Worm (Caenorhabditis elegans) whole organism, young adult: ENCODE data around the gene his-62.
A peak's percentile ranks its signal among the peaks of the same experiment; 100 is the strongest.

ENCODE experiments used
- B0019.2 ChIP-seq: fragments of 200-800 bp; sonication (Bioruptor generic); conservative IDR thresholded peaks from 2 replicates; pipeline ENCODE4 v1.3.6; 2022; ENCODE audit warnings: missing genetic modification reagents, missing genetic modification characterization, missing compliant biosample characterization
- B0261.1 ChIP-seq: sonication (generic microtip); optimal IDR thresholded peaks from 2 replicates; lab custom pipeline; 2016; ENCODE audit warnings: mild to moderate bottlenecking, missing genetic modification characterization, moderate library complexity, missing compliant biosample characterization
- B0336.3 ChIP-seq: fragments of 200-800 bp; sonication (Bioruptor generic); IDR thresholded peaks from 2 replicates; pipeline ENCODE4 v1.3.6; 2022; ENCODE audit warnings: missing genetic modification characterization, missing compliant biosample characterization
- F10E7.11 ChIP-seq: sonication (generic microtip); optimal IDR thresholded peaks from 2 replicates; lab custom pipeline; 2017; ENCODE audit warnings: mild to moderate bottlenecking, missing genetic modification characterization, moderate library complexity, missing compliant biosample characterization
- F22D6.2 ChIP-seq: sonication (generic microtip); optimal IDR thresholded peaks from 2 replicates; lab custom pipeline; 2016; ENCODE audit warnings: mild to moderate bottlenecking, missing genetic modification characterization, missing compliant biosample characterization
- F55B11.4 ChIP-seq: sonication (generic microtip); optimal IDR thresholded peaks from 2 replicates; lab custom pipeline; 2016; ENCODE audit warnings: missing compliant biosample characterization, missing genetic modification characterization, borderline replicate concordance; ENCODE audit not compliant: insufficient read depth
- F57A8.1 ChIP-seq: fragments of 200-800 bp; sonication (Bioruptor generic); optimal IDR thresholded peaks from 2 replicates; lab custom pipeline; 2018; ENCODE audit warnings: mild to moderate bottlenecking, missing genetic modification characterization, moderate library complexity, missing compliant biosample characterization
- Y53G8AR.9 ChIP-seq: fragments of 200-800 bp; sonication (Bioruptor generic); conservative IDR thresholded peaks from 2 replicates; pipeline ENCODE4 v1.3.6; 2022; ENCODE audit warnings: missing genetic modification reagents, missing genetic modification characterization, missing compliant biosample characterization
- Y56A3A.18 ChIP-seq: fragments of 200-800 bp; sonication (Bioruptor generic); IDR thresholded peaks from 2 replicates; pipeline ENCODE4 v1.3.6; 2022; ENCODE audit warnings: missing genetic modification reagents, missing genetic modification characterization, missing compliant biosample characterization
- Y79H2A.3 ChIP-seq: fragments of 200-800 bp; sonication (Bioruptor generic); conservative IDR thresholded peaks from 2 replicates; pipeline ENCODE4 v1.3.6; 2022; ENCODE audit warnings: missing genetic modification reagents, missing genetic modification characterization, missing compliant biosample characterization
- akir-1 ChIP-seq: fragments of 200-800 bp; sonication (Bioruptor generic); optimal IDR thresholded peaks from 2 replicates; lab custom pipeline; 2018; ENCODE audit warnings: mild to moderate bottlenecking, missing genetic modification characterization, moderate library complexity, missing compliant biosample characterization
- aptf-3 ChIP-seq: fragments of 200-800 bp; sonication (Bioruptor generic); IDR thresholded peaks from 2 replicates; pipeline ENCODE4 v1.3.6; 2022; ENCODE audit warnings: missing genetic modification characterization, missing compliant biosample characterization
- athp-1 ChIP-seq: sonication (generic microtip); optimal IDR thresholded peaks from 2 replicates; lab custom pipeline; 2017; ENCODE audit warnings: mild to moderate bottlenecking, missing genetic modification characterization, missing compliant biosample characterization
- attf-5 ChIP-seq: fragments of 200-800 bp; sonication (Bioruptor generic); optimal IDR thresholded peaks from 2 replicates; lab custom pipeline; 2018; ENCODE audit warnings: mild to moderate bottlenecking, missing genetic modification characterization, missing compliant biosample characterization
- bed-1 ChIP-seq: fragments of 200-800 bp; sonication (Bioruptor generic); IDR thresholded peaks from 2 replicates; pipeline ENCODE4 v1.3.6; 2022; ENCODE audit warnings: missing genetic modification reagents, missing genetic modification characterization, missing compliant biosample characterization
- cebp-2 ChIP-seq: fragments of 200-800 bp; sonication (Bioruptor generic); IDR thresholded peaks from 2 replicates; pipeline ENCODE4 v1.3.6; 2022; ENCODE audit warnings: missing genetic modification characterization, missing compliant biosample characterization
- ceh-40 ChIP-seq: fragments of 200-800 bp; sonication (Bioruptor generic); IDR thresholded peaks from 2 replicates; pipeline ENCODE4 v1.3.6; 2022; ENCODE audit warnings: missing genetic modification characterization, missing compliant biosample characterization
- ceh-58 ChIP-seq: fragments of 200-800 bp; sonication (Bioruptor generic); IDR thresholded peaks from 2 replicates; pipeline ENCODE4 v1.3.6; 2022; ENCODE audit warnings: missing genetic modification characterization, missing compliant biosample characterization
- ceh-79 ChIP-seq: sonication (generic microtip); optimal IDR thresholded peaks from 2 replicates; lab custom pipeline; 2017; ENCODE audit warnings: mild to moderate bottlenecking, missing genetic modification characterization, missing compliant biosample characterization
- dox-1 ChIP-seq: fragments of 200-800 bp; sonication (Bioruptor generic); IDR thresholded peaks from 2 replicates; pipeline ENCODE4 v1.3.6; 2022; ENCODE audit warnings: missing genetic modification reagents, missing genetic modification characterization, missing compliant biosample characterization
- egl-18 ChIP-seq: fragments of 200-800 bp; sonication (Bioruptor generic); IDR thresholded peaks from 2 replicates; pipeline ENCODE4 v1.3.6; 2022; ENCODE audit warnings: missing genetic modification reagents, missing genetic modification characterization, missing compliant biosample characterization
- ekl-4 ChIP-seq: fragments of 200-800 bp; sonication (Bioruptor generic); IDR thresholded peaks from 2 replicates; pipeline ENCODE4 v1.3.6; 2022; ENCODE audit warnings: missing genetic modification reagents, missing genetic modification characterization, missing compliant biosample characterization
- fkh-3 ChIP-seq: sonication (generic microtip); optimal IDR thresholded peaks from 2 replicates; lab custom pipeline; 2016; ENCODE audit warnings: mild to moderate bottlenecking, missing genetic modification characterization, missing compliant biosample characterization
- hmg-20 ChIP-seq: fragments of 200-800 bp; sonication (Bioruptor generic); IDR thresholded peaks from 2 replicates; pipeline ENCODE4 v1.3.6; 2022; ENCODE audit warnings: missing genetic modification reagents, missing genetic modification characterization, missing compliant biosample characterization
- hrde-1 ChIP-seq: sonication (generic microtip); optimal IDR thresholded peaks from 2 replicates; lab custom pipeline; 2016; ENCODE audit warnings: missing genetic modification characterization, mild to moderate bottlenecking, missing compliant biosample characterization, moderate library complexity, missing genotype, missing genetic modification reagents, borderline replicate concordance
- hsf-1 ChIP-seq: fragments of 200-800 bp; sonication (Bioruptor generic); IDR thresholded peaks from 2 replicates; pipeline ENCODE4 v1.3.6; 2022; ENCODE audit warnings: missing genetic modification reagents, missing genetic modification characterization, missing compliant biosample characterization
- let-607 ChIP-seq, 2 experiments: fragments of 200-800 bp in 1 of 2; sonication (Bioruptor generic) in 1 of 2; sonication (generic microtip) in 1 of 2; optimal IDR thresholded peaks; 2 replicates each; lab custom pipeline; 2016 to 2018; ENCODE audit warnings: mild to moderate bottlenecking in 2 of 2, missing compliant biosample characterization in 2 of 2, missing genetic modification characterization in 2 of 2, moderate library complexity in 2 of 2, missing genotype in 1 of 2
- lin-26 ChIP-seq: fragments of 200-800 bp; sonication (Bioruptor generic); IDR thresholded peaks from 2 replicates; pipeline ENCODE4 v1.3.6; 2022; ENCODE audit warnings: missing genetic modification reagents, missing genetic modification characterization, missing compliant biosample characterization
- lir-1 ChIP-seq: fragments of 200-800 bp; sonication (Bioruptor generic); conservative IDR thresholded peaks from 2 replicates; pipeline ENCODE4 v1.3.6; 2022; ENCODE audit warnings: missing genetic modification reagents, missing genetic modification characterization, missing compliant biosample characterization
- mcd-1 ChIP-seq: fragments of 200-800 bp; sonication (Bioruptor generic); IDR thresholded peaks from 2 replicates; pipeline ENCODE4 v1.3.6; 2022; ENCODE audit warnings: missing genetic modification reagents, missing genetic modification characterization, missing compliant biosample characterization
- nfya-2 ChIP-seq: fragments of 200-800 bp; sonication (Bioruptor generic); IDR thresholded peaks from 2 replicates; pipeline ENCODE4 v1.3.6; 2022; ENCODE audit warnings: missing genetic modification reagents, missing genetic modification characterization, missing compliant biosample characterization
- nfyb-1 ChIP-seq: fragments of 200-800 bp; sonication (Bioruptor generic); IDR thresholded peaks from 2 replicates; pipeline ENCODE4 v1.3.6; 2022; ENCODE audit warnings: missing genetic modification reagents, missing genetic modification characterization, missing compliant biosample characterization
- nhr-80 ChIP-seq: sonication (generic microtip); optimal IDR thresholded peaks from 2 replicates; lab custom pipeline; 2016; ENCODE audit warnings: missing genetic modification characterization, missing compliant biosample characterization
- nhr-90 ChIP-seq: sonication (generic microtip); optimal IDR thresholded peaks from 2 replicates; lab custom pipeline; 2016; ENCODE audit warnings: missing genotype, mild to moderate bottlenecking, missing genetic modification characterization, missing compliant biosample characterization
- pha-4 ChIP-seq: fragments of 150-350 bp; sonication (generic microtip); optimal IDR thresholded peaks from 2 replicates; lab custom pipeline; 2014; ENCODE audit warnings: missing biosample characterization, missing genetic modification reagents, missing genetic modification characterization
- repo-1 ChIP-seq: sonication (generic microtip); optimal IDR thresholded peaks from 2 replicates; lab custom pipeline; 2017; ENCODE audit warnings: mild to moderate bottlenecking, missing genetic modification characterization, missing compliant biosample characterization
- snpc-1.1 ChIP-seq: sonication (generic microtip); optimal IDR thresholded peaks from 2 replicates; lab custom pipeline; 2017; ENCODE audit warnings: missing genetic modification characterization, mild to moderate bottlenecking, missing compliant biosample characterization, antibody characterized with exemption, moderate library complexity, missing genotype, missing genetic modification reagents; ENCODE audit not compliant: insufficient read depth
- tbp1 ChIP-seq: fragments of 200-800 bp; sonication (Bioruptor generic); optimal IDR thresholded peaks from 2 replicates; lab custom pipeline; 2018; ENCODE audit warnings: mild to moderate bottlenecking, missing genetic modification characterization, missing compliant biosample characterization
- tlf-1 ChIP-seq: fragments of 200-800 bp; sonication (Bioruptor generic); optimal IDR thresholded peaks from 2 replicates; lab custom pipeline; 2018; ENCODE audit warnings: mild to moderate bottlenecking, missing genetic modification characterization, missing compliant biosample characterization
- ztf-18 ChIP-seq: sonication (generic microtip); optimal IDR thresholded peaks from 2 replicates; lab custom pipeline; 2016; ENCODE audit warnings: missing genotype, mild to moderate bottlenecking, missing genetic modification characterization, missing compliant biosample characterization

Gene his-62

ce11 chrIV:7456225-7456624 is 30.1 kb upstream of the his-62 start, which contains the start of gene F13B6.1:
Gene F13B6.1, plus strand, starts transcription at chrIV:7456525.
- TF ChIP-seq B0261.1 (tag; lab: Kevin White, UChicago) (no peak), F22D6.2 (no peak), nfyb-1 (GFP tag; lab: Robert Waterston, UW) (no peak), cebp-2 (GFP tag; lab: Robert Waterston, UW) (no peak), hrde-1 (tag; lab: Kevin White, UChicago) (no peak), ceh-58 (GFP tag; lab: Robert Waterston, UW) (no peak)
- TF ChIP-seq, all 124 proteins: peak for 0

- TF ChIP-seq hsf-1 (GFP tag; lab: Robert Waterston, UW) (no peak), nfyb-1 (GFP tag; lab: Robert Waterston, UW) (no peak), F22D6.2 (no peak), Y53G8AR.9 (no peak), F57A8.1 (GFP tag; lab: Kevin White, UChicago) (no peak), athp-1 (tag; lab: Kevin White, UChicago) (no peak), tlf-1 (no peak), Y56A3A.18 (GFP tag; lab: Robert Waterston, UW) (no peak), nhr-90 (no peak), B0019.2 (no peak), lir-1 (no peak), aptf-3 (GFP tag; lab: Robert Waterston, UW) (no peak), akir-1 (GFP tag; lab: Kevin White, UChicago) (no peak), F10E7.11 (tag; lab: Kevin White, UChicago) (no peak), lin-26 (GFP tag; lab: Robert Waterston, UW) (no peak)
Measured at ce11 chrIV:7460225-7460624, 26.1 kb upstream of the his-62 start, which contains the start of gene F13B6.2. Gene F13B6.2, minus strand, starts transcription at chrIV:7460325.

DNA sequence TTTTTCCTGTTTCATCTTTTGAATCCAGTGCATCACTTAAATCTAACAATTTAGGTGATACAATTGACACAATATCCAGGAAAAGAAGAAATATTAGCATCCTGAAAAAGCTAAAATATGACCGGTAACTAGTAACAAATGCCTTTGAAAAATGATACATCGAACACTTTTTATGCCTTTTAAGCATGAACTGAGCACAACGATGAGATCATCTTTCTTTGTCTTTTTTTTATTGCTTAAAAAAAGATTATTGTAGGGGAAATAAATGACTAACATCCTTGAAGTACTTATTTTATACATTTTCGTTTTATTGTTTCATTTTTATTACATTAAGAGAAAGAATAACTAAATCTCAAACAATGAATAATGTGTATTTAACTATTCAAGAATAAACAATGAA is 20.5 kb upstream of the his-62 start, which contains the start of gene F13B6.3:
Gene F13B6.3 (minus strand): TSS at position 101 of the 400 bp plus-strand sequence.
- TF ChIP-seq dox-1 (GFP tag; lab: Robert Waterston, UW) (no peak), snpc-1.1 (tag; lab: Kevin White, UChicago) (no peak)

ce11 chrIV:7467170-7467569 is 19.2 kb upstream of the his-62 start:
- TF ChIP-seq pha-4 (tag; lab: Kevin White, UChicago) (no peak), aptf-3 (GFP tag; lab: Robert Waterston, UW) (no peak), F22D6.2 (no peak), nhr-80 (peak; percentile 55), let-607 (tag; optimal IDR thresholded peaks at IDR 0.05; lab: Kevin White, UChicago) (no peak)

ce11 chrIV:7468638-7469037 is 17.7 kb upstream of the his-62 start:
- no peak for TF ChIP-seq repo-1 (tag; lab: Kevin White, UChicago)
- peak; percentile 62 for TF ChIP-seq nhr-80

ce11 chrIV:7469782-7470413 is 16.4 kb upstream of the his-62 start, which contains the start of gene F55G1.7:
Gene F55G1.7, minus strand, starts transcription at chrIV:7469832.
- TF ChIP-seq nfya-2 (GFP tag; lab: Robert Waterston, UW) (no peak), ekl-4 (GFP tag; lab: Robert Waterston, UW) (no peak), attf-5 (no peak), ceh-40 (GFP tag; lab: Robert Waterston, UW) (no peak), mcd-1 (GFP tag; lab: Robert Waterston, UW) (no peak), egl-18 (GFP tag; lab: Robert Waterston, UW) (no peak), Y79H2A.3 (GFP tag; lab: Robert Waterston, UW) (no peak), ztf-18 (tag; lab: Kevin White, UChicago) (no peak), tbp1 (GFP tag; lab: Kevin White, UChicago) (no peak), cebp-2 (GFP tag; lab: Robert Waterston, UW) (no peak), bed-1 (GFP tag; lab: Robert Waterston, UW) (no peak), ceh-58 (GFP tag; lab: Robert Waterston, UW) (no peak), F55B11.4 (tag; lab: Kevin White, UChicago) (no peak), ceh-79 (tag; lab: Kevin White, UChicago) (no peak), lin-26 (GFP tag; lab: Robert Waterston, UW) (no peak), hmg-20 (GFP tag; lab: Robert Waterston, UW) (no peak), fkh-3 (tag; lab: Kevin White, UChicago) (no peak), B0336.3 (GFP tag; lab: Robert Waterston, UW) (no peak)
